Worm (Caenorhabditis elegans) whole organism, L3 larva: ENCODE results near the gene K09D9.1.
A peak's percentile ranks its signal among the peaks of the same experiment; 100 is the strongest.

Source experiments
- ZK546.5 ChIP-seq: sonication (generic microtip); optimal IDR thresholded peaks from 2 replicates; lab custom pipeline; 2017; ENCODE audit warnings: missing biosample characterization, missing genetic modification characterization
- ceh-16 ChIP-seq: sonication (generic microtip); optimal IDR thresholded peaks from 2 replicates; lab custom pipeline; 2017; ENCODE audit warnings: missing biosample characterization, missing genetic modification characterization
- ceh-82 ChIP-seq: fragments of 150-350 bp; optimal IDR thresholded peaks from 2 replicates; lab custom pipeline; 2014; ENCODE audit warnings: missing biosample characterization, missing genetic modification characterization
- elt-1 ChIP-seq: fragments of 150-350 bp; optimal IDR thresholded peaks from 2 replicates; lab custom pipeline; 2014; ENCODE audit warnings: missing biosample characterization, missing genetic modification characterization
- fkh-10 ChIP-seq: sonication (generic microtip); optimal IDR thresholded peaks from 2 replicates; lab custom pipeline; 2017; ENCODE audit warnings: missing biosample characterization, missing genetic modification reagents, missing genetic modification characterization
- fos-1 ChIP-seq: fragments of 150-350 bp; optimal IDR thresholded peaks from 2 replicates; lab custom pipeline; 2014; ENCODE audit warnings: missing biosample characterization, missing genetic modification characterization
- hmg-11 ChIP-seq: sonication (generic microtip); optimal IDR thresholded peaks from 2 replicates; lab custom pipeline; 2016; ENCODE audit warnings: missing genetic modification characterization, missing compliant biosample characterization
- lin-15B ChIP-seq: fragments of 150-350 bp; optimal IDR thresholded peaks from 2 replicates; lab custom pipeline; 2014; ENCODE audit warnings: missing biosample characterization, missing genetic modification characterization
- mml-1 ChIP-seq: fragments of 150-350 bp; sonication (generic microtip); optimal IDR thresholded peaks from 3 replicates; lab custom pipeline; 2014; ENCODE audit warnings: missing biosample characterization, missing genetic modification characterization
- nhr-12 ChIP-seq: fragments of 150-350 bp; optimal IDR thresholded peaks from 2 replicates; lab custom pipeline; 2014; ENCODE audit warnings: missing biosample characterization, missing genetic modification characterization
- nhr-237 ChIP-seq: fragments of 150-350 bp; optimal IDR thresholded peaks from 2 replicates; lab custom pipeline; 2014; ENCODE audit warnings: missing biosample characterization, missing genetic modification characterization
- nhr-43 ChIP-seq: sonication (generic microtip); optimal IDR thresholded peaks from 2 replicates; lab custom pipeline; 2016; ENCODE audit warnings: mild to moderate bottlenecking, missing genetic modification characterization, missing compliant biosample characterization; ENCODE audit not compliant: poor library complexity, severe bottlenecking
- nhr-67 ChIP-seq: fragments of 150-350 bp; optimal IDR thresholded peaks from 2 replicates; lab custom pipeline; 2014; ENCODE audit warnings: missing biosample characterization, missing genetic modification characterization
- nhr-76 ChIP-seq: fragments of 150-350 bp; sonication (generic microtip); optimal IDR thresholded peaks from 5 replicates; lab custom pipeline; 2014; ENCODE audit warnings: missing biosample characterization, missing genetic modification characterization
- pha-4 ChIP-seq: fragments of 150-350 bp; optimal IDR thresholded peaks from 2 replicates; lab custom pipeline; 2014; ENCODE audit warnings: missing biosample characterization, missing genetic modification reagents, missing genetic modification characterization
- pqm-1 ChIP-seq: fragments of 150-350 bp; optimal IDR thresholded peaks from 2 replicates; lab custom pipeline; 2017; ENCODE audit warnings: missing biosample characterization, missing genetic modification characterization, inconsistent platforms
- skn-1 ChIP-seq: fragments of 150-350 bp; optimal IDR thresholded peaks from 2 replicates; lab custom pipeline; 2014; ENCODE audit warnings: missing biosample characterization, missing genetic modification characterization
- tbx-2 ChIP-seq: sonication (generic microtip); optimal IDR thresholded peaks from 2 replicates; lab custom pipeline; 2016; ENCODE audit warnings: mild to moderate bottlenecking, missing genetic modification characterization, missing compliant biosample characterization
- unc-62 ChIP-seq: fragments of 150-350 bp; sonication (generic microtip); optimal IDR thresholded peaks from 4 replicates; lab custom pipeline; 2014; ENCODE audit warnings: missing biosample characterization, missing genetic modification reagents, missing genetic modification characterization
- ztf-11 ChIP-seq: fragments of 150-350 bp; optimal IDR thresholded peaks from 2 replicates; lab custom pipeline; 2014; ENCODE audit warnings: missing biosample characterization, missing genetic modification characterization
- ztf-4 ChIP-seq: fragments of 150-350 bp; optimal IDR thresholded peaks from 2 replicates; lab custom pipeline; 2014; ENCODE audit warnings: missing biosample characterization, missing genetic modification characterization

The K09D9.1 gene

ce11 chrV:4047541-4047940, 22.7 kb downstream of the K09D9.1 start, which contains the start of gene srh-169:
Gene srh-169, plus strand, starts transcription at chrV:4047841.
- no peak for TF ChIP-seq pha-4 (tag; lab: Kevin White, UChicago)

ce11 chrV:4055025-4055424, 30.2 kb downstream of the K09D9.1 start, which contains the start of gene djr-1.2:
Gene djr-1.2, minus strand, starts transcription at chrV:4055125.
- TF ChIP-seq ZK546.5 (tag; lab: Kevin White, UChicago) = no peak
- TF ChIP-seq nhr-67 (tag; lab: Kevin White, UChicago) = no peak
- no peak for TF ChIP-seq hmg-11 (tag; lab: Kevin White, UChicago)
- no peak for TF ChIP-seq nhr-12 (tag; lab: Kevin White, UChicago)
- no peak for TF ChIP-seq mml-1 (tag; lab: Kevin White, UChicago)
- TF ChIP-seq elt-1 (tag; lab: Kevin White, UChicago) = no peak
- no peak for TF ChIP-seq unc-62 (GFP tag; lab: Kevin White, UChicago)
- TF ChIP-seq ceh-16 (tag; lab: Kevin White, UChicago) = no peak
- TF ChIP-seq, all 47 proteins: peak for 0

DNA sequence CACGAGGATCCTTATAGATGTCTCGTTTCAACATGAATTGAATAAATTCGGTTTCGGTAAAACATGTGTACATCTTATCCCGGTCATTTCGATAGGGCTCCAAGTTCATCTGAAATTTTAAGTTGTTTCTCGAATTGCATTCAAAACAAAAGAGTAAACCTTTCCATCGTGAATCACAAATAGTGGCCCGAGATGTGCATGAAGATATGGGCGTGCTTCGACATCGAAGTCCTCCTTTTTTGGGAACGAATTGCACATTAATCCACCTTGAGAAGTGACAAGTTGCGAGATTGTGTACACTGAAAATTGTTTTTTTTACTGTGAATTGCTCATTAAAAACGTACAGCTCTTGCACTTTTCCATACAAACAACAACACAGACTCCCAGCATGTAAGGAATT, 31.4 kb downstream of the K09D9.1 start:
- TF ChIP-seq elt-1 (tag; lab: Kevin White, UChicago) = no peak
- TF ChIP-seq ceh-82 = no peak
- TF ChIP-seq fkh-10 (GFP tag; lab: Kevin White, UChicago) = no peak
- no peak for TF ChIP-seq tbx-2
- TF ChIP-seq fos-1 (tag; lab: Kevin White, UChicago) = no peak
- no peak for TF ChIP-seq ZK546.5 (tag; lab: Kevin White, UChicago)
- no peak for TF ChIP-seq nhr-43 (tag; lab: Kevin White, UChicago)
- TF ChIP-seq pqm-1 (tag; lab: Kevin White, UChicago) = no peak
- no peak for TF ChIP-seq lin-15B
- TF ChIP-seq skn-1 (tag; lab: Kevin White, UChicago) = no peak

DNA sequence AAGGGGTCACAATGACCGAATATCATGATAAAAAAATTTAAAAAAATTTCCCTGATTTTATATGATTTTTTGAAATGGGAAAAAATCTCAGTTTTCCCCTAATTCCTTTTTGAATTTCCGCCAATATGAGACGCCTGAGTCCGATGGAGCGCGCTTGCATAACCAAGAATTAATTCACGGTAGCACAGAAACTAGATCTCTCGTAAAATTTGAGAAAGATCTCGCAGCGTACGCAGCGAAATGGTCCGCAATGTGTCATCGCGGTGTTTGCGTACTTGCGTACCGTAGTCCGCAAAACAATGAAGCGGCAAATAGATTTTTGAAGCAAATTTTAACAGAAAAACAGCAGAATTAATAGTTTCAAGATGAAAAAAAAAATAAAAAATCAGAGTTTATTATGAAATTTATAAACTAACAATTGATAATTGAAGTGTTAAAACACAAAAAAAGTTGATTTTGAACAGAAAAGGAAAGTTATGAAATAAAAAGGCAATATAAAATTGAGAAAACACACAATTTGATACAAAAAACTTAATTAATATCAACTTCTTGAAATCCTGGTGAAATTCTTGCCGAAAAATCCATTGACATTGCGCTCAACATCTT, 38.8 kb downstream of the K09D9.1 start:
- TF ChIP-seq lin-15B = peak; percentile 4
- TF ChIP-seq, all 47 proteins: peak for 1; not testable (repeated sequence) for 46

ce11 chrV:4073455-4073854, 48.6 kb downstream of the K09D9.1 start, which contains the start of gene otpl-2:
Gene otpl-2, plus strand, starts transcription at chrV:4073755.
- TF ChIP-seq fkh-10 (GFP tag; lab: Kevin White, UChicago) (no peak), ceh-82 (no peak), nhr-76 (tag; lab: Kevin White, UChicago) (no peak), ztf-4 (tag; lab: Kevin White, UChicago) (no peak), nhr-43 (tag; lab: Kevin White, UChicago) (no peak), ztf-11 (tag; lab: Kevin White, UChicago) (no peak), elt-1 (tag; lab: Kevin White, UChicago) (no peak), nhr-237 (tag; lab: Kevin White, UChicago) (no peak)
